Worm (Caenorhabditis elegans): Measurements from ENCODE around the gene nex-1.

The nex-1 gene

DNA sequence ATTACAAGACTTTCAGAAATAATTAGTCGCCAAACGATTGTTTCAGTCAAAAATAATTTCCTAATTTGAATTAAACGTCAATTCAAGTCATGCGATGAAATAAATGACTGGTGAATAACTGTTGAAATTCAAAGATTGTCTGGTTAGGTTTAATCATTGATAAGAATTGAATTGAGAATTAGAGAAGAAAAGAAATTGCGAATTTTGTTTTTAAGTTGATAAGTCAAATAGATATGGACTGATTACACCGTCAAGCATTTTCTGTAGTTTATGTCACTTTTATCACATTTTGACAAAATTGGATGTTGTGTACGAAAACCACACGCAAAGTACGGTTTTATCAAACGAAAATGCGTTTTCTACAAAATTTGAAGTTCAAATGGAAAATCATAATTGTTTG, 24.2 kb upstream of the nex-1 start (continued):
- no peak for TF ChIP-seq ZK337.2 (GFP tag; IDR thresholded peaks at IDR 0.05)
- no peak for TF ChIP-seq ceh-32 (tag; optimal IDR thresholded peaks at IDR 0.05; ENCODE audit: poor library complexity)
- TF ChIP-seq spr-1 (tag; optimal IDR thresholded peaks at IDR 0.05) = no peak
- TF ChIP-seq snpc-1.2 (GFP tag; IDR thresholded peaks at IDR 0.05) = no peak
- no peak for TF ChIP-seq nhr-111 (GFP tag; optimal IDR thresholded peaks at IDR 0.05)
- no peak for TF ChIP-seq ceh-20 (GFP tag; IDR thresholded peaks at IDR 0.05)
- no peak for TF ChIP-seq mdt-29 (GFP tag; IDR thresholded peaks at IDR 0.05)
- no peak for TF ChIP-seq zip-2 (tag; optimal IDR thresholded peaks at IDR 0.05)
- TF ChIP-seq duxl-1 (tag; optimal IDR thresholded peaks at IDR 0.05; ENCODE audit: poor library complexity) = no peak
- no peak for TF ChIP-seq snpc-4 (tag; optimal IDR thresholded peaks at IDR 0.05)
- TF ChIP-seq php-3 (GFP tag; IDR thresholded peaks at IDR 0.05) = peak; percentile 59; the same call in 1 of the 2 replicates
- TF ChIP-seq mdl-1 (tag; optimal IDR thresholded peaks at IDR 0.05) = no peak
- peak; percentile 41 for TF ChIP-seq ztf-7 (tag; optimal IDR thresholded peaks at IDR 0.05)
- peak in 1 of 2 experiments; percentile 26 for TF ChIP-seq daf-16 (GFP tag; optimal IDR thresholded peaks at IDR 0.05)
- TF ChIP-seq daf-16 (tag; optimal IDR thresholded peaks at IDR 0.05) = peak; percentile 94
- no peak for TF ChIP-seq ZK546.5 (tag; optimal IDR thresholded peaks at IDR 0.05)
- TF ChIP-seq F37D6.2 (tag; optimal IDR thresholded peaks at IDR 0.05) = no peak
- TF ChIP-seq madf-5 (GFP tag; IDR thresholded peaks at IDR 0.05) = no peak
- TF ChIP-seq unc-130 (GFP tag; optimal IDR thresholded peaks at IDR 0.05) = no peak
- peak in 1 of 2 experiments; percentile 47 for TF ChIP-seq hif-1 (tag; optimal IDR thresholded peaks at IDR 0.05)
- TF ChIP-seq ama-1 (optimal IDR thresholded peaks at IDR 0.05) = no peak

DNA sequence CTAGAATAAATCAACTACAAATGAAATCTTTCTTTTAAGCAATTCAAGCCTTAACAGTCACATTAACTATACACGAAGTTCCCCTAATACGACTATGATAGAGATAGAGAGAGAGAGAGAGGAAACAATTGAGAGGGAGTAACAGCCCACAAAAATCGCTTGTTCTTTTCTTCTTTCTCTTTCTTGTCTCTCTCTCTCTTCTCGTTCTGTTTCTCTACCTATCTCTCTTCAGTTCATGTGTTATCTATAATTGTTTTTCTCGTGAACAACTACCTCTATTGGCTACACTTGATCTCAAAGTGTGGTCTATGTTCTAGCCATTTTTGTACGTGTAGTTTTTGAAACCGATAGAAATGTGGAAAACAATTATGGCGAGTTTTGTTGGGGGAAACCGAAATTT, 22.8 kb upstream of the nex-1 start:
- TF ChIP-seq lim-7 (GFP tag; IDR thresholded peaks at IDR 0.05) (no peak), ceh-62 (tag; optimal IDR thresholded peaks at IDR 0.05) (no peak), nhr-10 (tag; optimal IDR thresholded peaks at IDR 0.05) (peak; percentile 47), ctbp-1 (GFP tag; IDR thresholded peaks at IDR 0.05) (no peak), mdl-1 (tag; optimal IDR thresholded peaks at IDR 0.05) (peak in 1 of 2 experiments; percentile 75), snpc-4 (tag; optimal IDR thresholded peaks at IDR 0.05) (no peak), Y105C5A.15 (GFP tag; IDR thresholded peaks at IDR 0.05) (no peak), pqm-1 (tag; optimal IDR thresholded peaks at IDR 0.05) (peak; percentile 54), php-3 (GFP tag; IDR thresholded peaks at IDR 0.05) (no peak), T20F7.1 (GFP tag; optimal IDR thresholded peaks at IDR 0.05) (peak; percentile 46), nhr-25 (tag; optimal IDR thresholded peaks at IDR 0.05; ENCODE audit: borderline replicate concordance, insufficient read depth) (peak; percentile 59), madf-9 (GFP tag; conservative IDR thresholded peaks at IDR 0.05) (no peak), hlh-30 (tag; optimal IDR thresholded peaks at IDR 0.05; ENCODE audit: insufficient read depth) (peak; percentile 80), T26A8.4 (GFP tag; IDR thresholded peaks at IDR 0.05) (no peak), Y48G9A.11 (GFP tag; IDR thresholded peaks at IDR 0.05) (no peak), nhr-77 (tag; optimal IDR thresholded peaks at IDR 0.05) (peak; percentile 97), ztf-7 (tag; optimal IDR thresholded peaks at IDR 0.05) (peak; percentile 25), dpl-1 (GFP tag; optimal IDR thresholded peaks at IDR 0.05) (peak; percentile 13), spr-1 (tag; optimal IDR thresholded peaks at IDR 0.05) (no peak), attf-4 (tag; optimal IDR thresholded peaks at IDR 0.05) (no peak), ama-1 (optimal IDR thresholded peaks at IDR 0.05) (no peak), nhr-102 (tag; optimal IDR thresholded peaks at IDR 0.05) (peak; percentile 71), nhr-11 (tag; optimal IDR thresholded peaks at IDR 0.05) (peak; percentile 85), hif-1 (tag; optimal IDR thresholded peaks at IDR 0.05) (peak in 1 of 2 experiments; percentile 78), aly-2 (tag; optimal IDR thresholded peaks at IDR 0.05) (no peak), lin-39 (tag; optimal IDR thresholded peaks at IDR 0.05) (no peak), daf-16 (GFP tag; optimal IDR thresholded peaks at IDR 0.05) (no peak), daf-16 (tag; optimal IDR thresholded peaks at IDR 0.05) (peak; percentile 85), ceh-28 (tag; optimal IDR thresholded peaks at IDR 0.05) (no peak), unc-39 (tag; optimal IDR thresholded peaks at IDR 0.05) (no peak), pha-4 (GFP tag; IDR thresholded peaks at IDR 0.05) (0 out of 2 replicates have a peak, but pooled peaks have one; percentile 18), pha-4 (tag; optimal IDR thresholded peaks at IDR 0.05) (no peak), daf-19 (GFP tag; conservative IDR thresholded peaks at IDR 0.05) (no peak), dmd-6 (GFP tag; IDR thresholded peaks at IDR 0.05) (peak; percentile 69), F49E8.2 (tag; optimal IDR thresholded peaks at IDR 0.05; ENCODE audit: borderline replicate concordance) (no peak), zfp-2 (tag; optimal IDR thresholded peaks at IDR 0.05) (no peak), cey-2 (tag; optimal IDR thresholded peaks at IDR 0.05; ENCODE audit: borderline replicate concordance, insufficient read depth) (no peak)

Measured in whole organism, L4 larva.